Worm (Caenorhabditis elegans) whole organism, midembryonic: ENCODE results near the gene C50F4.10.

Experiments
- T22C8.4 ChIP-seq: fragments of 200-800 bp; sonication (Bioruptor generic); IDR thresholded peaks from 2 replicates; pipeline ENCODE4 v1.3.6; 2022; ENCODE audit warnings: missing genetic modification characterization, missing compliant biosample characterization
- med-1 ChIP-seq: sonication (generic microtip); optimal IDR thresholded peaks from 2 replicates; lab custom pipeline; 2017; ENCODE audit warnings: missing genetic modification characterization, mild to moderate bottlenecking, missing compliant biosample characterization, antibody characterized with exemption, missing genetic modification reagents; ENCODE audit not compliant: insufficient read depth
- ztf-23 ChIP-seq: fragments of 200-800 bp; sonication (Bioruptor generic); IDR thresholded peaks from 2 replicates; pipeline ENCODE4 v1.3.6; 2022; ENCODE audit warnings: missing genetic modification reagents, missing genetic modification characterization, missing compliant biosample characterization

- no peak for TF ChIP-seq T22C8.4 (GFP tag; lab: Robert Waterston, UW)
- TF ChIP-seq med-1 (GFP tag; lab: Kevin White, UChicago), result no peak
- TF ChIP-seq ztf-23 (GFP tag; lab: Robert Waterston, UW), result no peak
Measured at ce11 chrV:9526470-9526869, 4.9 kb downstream of the C50F4.10 start, which contains the start of gene C50F4.1.
